Worm (Caenorhabditis elegans) whole organism, mixed stage, embryonic: ENCODE data around the gene nspb-3.

Experiments
- M03D4.4 ChIP-seq: sonication (generic microtip); optimal IDR thresholded peaks from 2 replicates; lab custom pipeline; 2017; ENCODE audit warnings: mild to moderate bottlenecking, missing genetic modification characterization, missing compliant biosample characterization
- bed-3 ChIP-seq: fragments of 200-800 bp; sonication (Bioruptor generic); optimal IDR thresholded peaks from 3 replicates; lab custom pipeline; 2018; ENCODE audit warnings: mild to moderate bottlenecking, missing genetic modification characterization, moderate library complexity, missing compliant biosample characterization
- ceh-39 ChIP-seq: fragments of 150-350 bp; optimal IDR thresholded peaks from 2 replicates; lab custom pipeline; 2014; ENCODE audit warnings: missing biosample characterization, missing genetic modification characterization
- ceh-43 ChIP-seq: fragments of 200-800 bp; sonication (Bioruptor generic); optimal IDR thresholded peaks from 2 replicates; lab custom pipeline; 2018; ENCODE audit warnings: mild to moderate bottlenecking, missing genetic modification characterization, moderate library complexity, missing compliant biosample characterization
- ceh-83 ChIP-seq: fragments of 200-800 bp; sonication (Bioruptor generic); optimal IDR thresholded peaks from 2 replicates; lab custom pipeline; 2018; ENCODE audit warnings: mild to moderate bottlenecking, missing genetic modification characterization, missing compliant biosample characterization
- ces-1 ChIP-seq: fragments of 150-350 bp; optimal IDR thresholded peaks from 2 replicates; lab custom pipeline; 2014; ENCODE audit warnings: missing biosample characterization, missing genetic modification reagents, missing genetic modification characterization
- cnd-1 ChIP-seq: fragments of 200-800 bp; sonication (Bioruptor generic); optimal IDR thresholded peaks from 2 replicates; lab custom pipeline; 2018; ENCODE audit warnings: mild to moderate bottlenecking, missing genetic modification characterization, missing compliant biosample characterization
- drap-1 ChIP-seq: fragments of 200-800 bp; sonication (Bioruptor generic); optimal IDR thresholded peaks from 3 replicates; lab custom pipeline; 2018; ENCODE audit warnings: mild to moderate bottlenecking, missing genetic modification characterization, missing compliant biosample characterization
- elt-3 ChIP-seq: fragments of 150-350 bp; optimal IDR thresholded peaks from 2 replicates; lab custom pipeline; 2014; ENCODE audit warnings: missing biosample characterization, missing genetic modification characterization
- flh-1 ChIP-seq: fragments of 200-800 bp; sonication (Bioruptor generic); optimal IDR thresholded peaks from 2 replicates; lab custom pipeline; 2018; ENCODE audit warnings: mild to moderate bottlenecking, missing genetic modification characterization, moderate library complexity, missing compliant biosample characterization
- hlh-1 ChIP-seq: fragments of 150-350 bp; optimal IDR thresholded peaks from 2 replicates; lab custom pipeline; 2014; ENCODE audit warnings: missing biosample characterization, missing genetic modification reagents, missing genetic modification characterization
- lin-13 ChIP-seq: fragments of 150-350 bp; optimal IDR thresholded peaks from 2 replicates; lab custom pipeline; 2014; ENCODE audit warnings: missing biosample characterization, missing genetic modification characterization
- lin-32 ChIP-seq: fragments of 200-800 bp; sonication (Bioruptor generic); optimal IDR thresholded peaks from 2 replicates; lab custom pipeline; 2018; ENCODE audit warnings: mild to moderate bottlenecking, missing genetic modification characterization, missing compliant biosample characterization
- lsy-2 ChIP-seq: fragments of 150-350 bp; optimal IDR thresholded peaks from 2 replicates; lab custom pipeline; 2014; ENCODE audit warnings: missing biosample characterization, missing genetic modification characterization
- mab-5 ChIP-seq: fragments of 150-350 bp; optimal IDR thresholded peaks from 2 replicates; lab custom pipeline; 2014; ENCODE audit warnings: missing biosample characterization, missing genetic modification characterization
- mep-1 ChIP-seq: fragments of 150-350 bp; optimal IDR thresholded peaks from 2 replicates; lab custom pipeline; 2017; ENCODE audit warnings: missing biosample characterization, missing genetic modification reagents, missing genetic modification characterization, inconsistent platforms
- mls-2 ChIP-seq: sonication (generic microtip); optimal IDR thresholded peaks from 2 replicates; lab custom pipeline; 2016; ENCODE audit warnings: mild to moderate bottlenecking, missing genetic modification characterization, moderate library complexity, missing compliant biosample characterization
- nhr-12 ChIP-seq: fragments of 150-350 bp; optimal IDR thresholded peaks from 2 replicates; lab custom pipeline; 2014; ENCODE audit warnings: missing biosample characterization, missing genetic modification characterization
- nhr-237 ChIP-seq: fragments of 150-350 bp; optimal IDR thresholded peaks from 2 replicates; lab custom pipeline; 2014; ENCODE audit warnings: missing biosample characterization, missing genetic modification characterization
- nhr-28 ChIP-seq: fragments of 150-350 bp; optimal IDR thresholded peaks from 2 replicates; lab custom pipeline; 2014; ENCODE audit warnings: missing biosample characterization, missing genetic modification characterization
- nhr-76 ChIP-seq: sonication (generic microtip); optimal IDR thresholded peaks from 2 replicates; lab custom pipeline; 2017; ENCODE audit warnings: missing biosample characterization, missing genetic modification characterization
- pha-4 ChIP-seq: fragments of 150-350 bp; optimal IDR thresholded peaks from 2 replicates; lab custom pipeline; 2018; ENCODE audit warnings: missing biosample characterization, missing genetic modification reagents, missing genetic modification characterization
- sem-2 ChIP-seq: fragments of 200-800 bp; sonication (Bioruptor generic); optimal IDR thresholded peaks from 2 replicates; lab custom pipeline; 2018; ENCODE audit warnings: mild to moderate bottlenecking, missing genetic modification characterization, missing compliant biosample characterization
- snpc-4 ChIP-seq: fragments of 150-350 bp; optimal IDR thresholded peaks from 2 replicates; lab custom pipeline; 2014; ENCODE audit warnings: missing biosample characterization, missing genetic modification characterization
- sptf-1 ChIP-seq: sonication (generic microtip); optimal IDR thresholded peaks from 2 replicates; lab custom pipeline; 2017; ENCODE audit warnings: mild to moderate bottlenecking, missing genetic modification characterization, moderate library complexity, missing compliant biosample characterization
- tbx-8 ChIP-seq: fragments of 200-800 bp; sonication (Bioruptor generic); optimal IDR thresholded peaks from 2 replicates; lab custom pipeline; 2018; ENCODE audit warnings: mild to moderate bottlenecking, missing genetic modification characterization, moderate library complexity, missing compliant biosample characterization
- unc-120 ChIP-seq: sonication (generic microtip); optimal IDR thresholded peaks from 2 replicates; lab custom pipeline; 2017; ENCODE audit warnings: missing genetic modification characterization, missing compliant biosample characterization; ENCODE audit not compliant: poor library complexity, severe bottlenecking
- unc-62 ChIP-seq: fragments of 150-350 bp; optimal IDR thresholded peaks from 2 replicates; lab custom pipeline; 2014; ENCODE audit warnings: missing biosample characterization, missing genetic modification reagents, missing genetic modification characterization
- zip-8 ChIP-seq: fragments of 150-350 bp; optimal IDR thresholded peaks from 2 replicates; lab custom pipeline; 2014; ENCODE audit warnings: missing biosample characterization, missing genetic modification characterization
- ztf-11 ChIP-seq: fragments of 150-350 bp; optimal IDR thresholded peaks from 2 replicates; lab custom pipeline; 2014; ENCODE audit warnings: missing biosample characterization, missing genetic modification characterization

The nspb-3 gene

ce11 chrIV:6562039-6562438 is 32.7 kb downstream of the nspb-3 start:
- TF ChIP-seq zip-8 (tag; lab: Kevin White, UChicago) (no peak), elt-3 (tag; lab: Kevin White, UChicago) (no peak), unc-120 (tag; lab: Kevin White, UChicago) (no peak), mab-5 (tag; lab: Kevin White, UChicago) (no peak), pha-4 (tag; lab: Kevin White, UChicago) (no peak), lin-13 (tag; lab: Kevin White, UChicago) (no peak), ceh-39 (tag; lab: Kevin White, UChicago) (no peak), ceh-83 (GFP tag; lab: Kevin White, UChicago) (no peak), ztf-11 (tag; lab: Kevin White, UChicago) (no peak), snpc-4 (no peak), nhr-76 (tag; lab: Kevin White, UChicago) (no peak), mls-2 (tag; lab: Kevin White, UChicago) (no peak), lin-32 (GFP tag; lab: Kevin White, UChicago) (no peak), ceh-43 (no peak), tbx-8 (GFP tag; lab: Kevin White, UChicago) (no peak), hlh-1 (tag; lab: Kevin White, UChicago) (no peak)

ce11 chrIV:6560434-6560833 is 34.3 kb downstream of the nspb-3 start, which contains the start of gene best-9:
best-9 (plus strand) TSS chrIV:6560734.
- TF ChIP-seq drap-1 (GFP tag; lab: Kevin White, UChicago), result no peak
- no peak for TF ChIP-seq snpc-4
- no peak for TF ChIP-seq sptf-1 (tag; lab: Kevin White, UChicago)
- TF ChIP-seq lin-32 (GFP tag; lab: Kevin White, UChicago), result no peak
- no peak for TF ChIP-seq nhr-76 (tag; lab: Kevin White, UChicago)
- TF ChIP-seq bed-3, result no peak
- TF ChIP-seq elt-3 (tag; lab: Kevin White, UChicago), result no peak
- TF ChIP-seq M03D4.4, result no peak
- TF ChIP-seq pha-4 (tag; lab: Kevin White, UChicago), result no peak
- TF ChIP-seq ceh-39 (tag; lab: Kevin White, UChicago), result no peak
- TF ChIP-seq nhr-237, result no peak
- no peak for TF ChIP-seq ztf-11 (tag; lab: Kevin White, UChicago)
- TF ChIP-seq nhr-28 (tag; lab: Kevin White, UChicago), result no peak

- peak; percentile 1 for TF ChIP-seq mep-1 (tag; lab: Kevin White, UChicago)
- TF ChIP-seq mab-5 (tag; lab: Kevin White, UChicago), result no peak
- peak; percentile 87 for TF ChIP-seq unc-120 (tag; lab: Kevin White, UChicago)
- peak; percentile 39 for TF ChIP-seq lin-32 (GFP tag; lab: Kevin White, UChicago)
- peak; percentile 11 for TF ChIP-seq lsy-2 (tag; lab: Kevin White, UChicago)
- no peak for TF ChIP-seq zip-8 (tag; lab: Kevin White, UChicago)
- peak; percentile 36 for TF ChIP-seq tbx-8 (GFP tag; lab: Kevin White, UChicago)
- TF ChIP-seq sptf-1 (tag; lab: Kevin White, UChicago), result peak; percentile 83
- TF ChIP-seq sem-2 (GFP tag; lab: Kevin White, UChicago), result peak; percentile 74
- peak; percentile 49 for TF ChIP-seq flh-1 (GFP tag; lab: Kevin White, UChicago)
- peak; percentile 86 for TF ChIP-seq ceh-83 (GFP tag; lab: Kevin White, UChicago)
- peak; percentile 75 for TF ChIP-seq M03D4.4
- peak; percentile 27 for TF ChIP-seq ces-1 (GFP tag; lab: Kevin White, UChicago)
- no peak for TF ChIP-seq unc-62 (GFP tag; lab: Kevin White, UChicago)
- no peak for TF ChIP-seq nhr-76 (tag; lab: Kevin White, UChicago)
- peak; percentile 81 for TF ChIP-seq cnd-1 (tag; lab: Kevin White, UChicago)
- peak; percentile 77 for TF ChIP-seq drap-1 (GFP tag; lab: Kevin White, UChicago)
- no peak for TF ChIP-seq nhr-12 (tag; lab: Kevin White, UChicago)
- TF ChIP-seq mls-2 (tag; lab: Kevin White, UChicago), result peak; percentile 78
- no peak for TF ChIP-seq nhr-237
- peak; percentile 47 for TF ChIP-seq bed-3
Measured at ce11 chrIV:6556624-6557368, 38.0 kb downstream of the nspb-3 start, which contains the start of gene try-3. try-3 (plus strand) TSS chrIV:6557155.
